Worm (Caenorhabditis elegans) whole organism, L3 larva: ENCODE measurements around the gene pho-9.

Source experiments
- R02D3.7 ChIP-seq: fragments of 150-350 bp; optimal IDR thresholded peaks from 2 replicates; lab custom pipeline; 2014; ENCODE audit warnings: missing biosample characterization, missing genetic modification characterization
- ZK546.5 ChIP-seq: sonication (generic microtip); optimal IDR thresholded peaks from 2 replicates; lab custom pipeline; 2017; ENCODE audit warnings: missing biosample characterization, missing genetic modification characterization
- aly-2 ChIP-seq: fragments of 150-350 bp; optimal IDR thresholded peaks from 2 replicates; lab custom pipeline; 2014; ENCODE audit warnings: missing biosample characterization, missing genetic modification characterization
- ama-1 ChIP-seq: fragments of 150-350 bp; optimal IDR thresholded peaks from 2 replicates; lab custom pipeline; 2018
- ceh-16 ChIP-seq: sonication (generic microtip); optimal IDR thresholded peaks from 2 replicates; lab custom pipeline; 2017; ENCODE audit warnings: missing biosample characterization, missing genetic modification characterization
- ceh-82 ChIP-seq: fragments of 150-350 bp; optimal IDR thresholded peaks from 2 replicates; lab custom pipeline; 2014; ENCODE audit warnings: missing biosample characterization, missing genetic modification characterization
- ceh-9 ChIP-seq: sonication (generic microtip); optimal IDR thresholded peaks from 2 replicates; lab custom pipeline; 2018; ENCODE audit warnings: missing biosample characterization, missing genetic modification characterization
- daf-12 ChIP-seq: fragments of 150-350 bp; optimal IDR thresholded peaks from 2 replicates; lab custom pipeline; 2014; ENCODE audit warnings: missing biosample characterization, missing genetic modification reagents, missing genetic modification characterization
- egl-27 ChIP-seq: sonication (generic microtip); optimal IDR thresholded peaks from 4 replicates; lab custom pipeline; 2017; ENCODE audit warnings: missing biosample characterization, missing genetic modification reagents, missing genetic modification characterization
- egl-5 ChIP-seq: fragments of 150-350 bp; optimal IDR thresholded peaks from 2 replicates; lab custom pipeline; 2017; ENCODE audit warnings: missing biosample characterization, missing genetic modification reagents, missing genetic modification characterization, inconsistent platforms
- elt-1 ChIP-seq: fragments of 150-350 bp; optimal IDR thresholded peaks from 2 replicates; lab custom pipeline; 2014; ENCODE audit warnings: missing biosample characterization, missing genetic modification characterization
- elt-2 ChIP-seq: sonication (generic microtip); optimal IDR thresholded peaks from 2 replicates; lab custom pipeline; 2016; ENCODE audit warnings: missing genetic modification reagents, mild to moderate bottlenecking, missing genetic modification characterization, missing compliant biosample characterization
- elt-3 ChIP-seq, 3 experiments: fragments of 150-350 bp in 1 of 3; sonication (generic microtip) in 2 of 3; optimal IDR thresholded peaks; 2 replicates in 2 of 3; 4 replicates in 1 of 3; lab custom pipeline; 2014 to 2017; ENCODE audit warnings: missing biosample characterization in 3 of 3, missing genetic modification characterization in 3 of 3
- eor-1 ChIP-seq, 2 experiments: fragments of 150-350 bp; optimal IDR thresholded peaks; 2 replicates each; lab custom pipeline; 2014 to 2018; ENCODE audit warnings: missing biosample characterization in 2 of 2, missing genetic modification characterization in 2 of 2
- fkh-10 ChIP-seq: sonication (generic microtip); optimal IDR thresholded peaks from 2 replicates; lab custom pipeline; 2017; ENCODE audit warnings: missing biosample characterization, missing genetic modification reagents, missing genetic modification characterization
- fos-1 ChIP-seq: fragments of 150-350 bp; optimal IDR thresholded peaks from 2 replicates; lab custom pipeline; 2014; ENCODE audit warnings: missing biosample characterization, missing genetic modification characterization
- hmg-11 ChIP-seq: sonication (generic microtip); optimal IDR thresholded peaks from 2 replicates; lab custom pipeline; 2016; ENCODE audit warnings: missing genetic modification characterization, missing compliant biosample characterization
- jun-1 ChIP-seq: fragments of 150-350 bp; optimal IDR thresholded peaks from 2 replicates; lab custom pipeline; 2014; ENCODE audit warnings: missing biosample characterization, missing genetic modification reagents, missing genetic modification characterization
- lin-15B ChIP-seq: fragments of 150-350 bp; optimal IDR thresholded peaks from 2 replicates; lab custom pipeline; 2014; ENCODE audit warnings: missing biosample characterization, missing genetic modification characterization
- lin-39 ChIP-seq: fragments of 150-350 bp; optimal IDR thresholded peaks from 2 replicates; lab custom pipeline; 2018; ENCODE audit warnings: missing biosample characterization, missing genetic modification reagents, missing genetic modification characterization
- lsy-12 ChIP-seq: sonication (generic microtip); optimal IDR thresholded peaks from 2 replicates; lab custom pipeline; 2016; ENCODE audit warnings: mild to moderate bottlenecking, missing genetic modification characterization, missing compliant biosample characterization
- mdl-1 ChIP-seq: fragments of 150-350 bp; optimal IDR thresholded peaks from 2 replicates; lab custom pipeline; 2014; ENCODE audit warnings: missing biosample characterization, missing genetic modification characterization
- mml-1 ChIP-seq: fragments of 150-350 bp; sonication (generic microtip); optimal IDR thresholded peaks from 3 replicates; lab custom pipeline; 2014; ENCODE audit warnings: missing biosample characterization, missing genetic modification characterization
- nfya-1 ChIP-seq: sonication (generic microtip); optimal IDR thresholded peaks from 2 replicates; lab custom pipeline; 2017; ENCODE audit warnings: missing genetic modification characterization, mild to moderate bottlenecking, missing compliant biosample characterization, antibody characterized with exemption, moderate library complexity; ENCODE audit not compliant: insufficient read depth
- nhr-12 ChIP-seq: fragments of 150-350 bp; optimal IDR thresholded peaks from 2 replicates; lab custom pipeline; 2014; ENCODE audit warnings: missing biosample characterization, missing genetic modification characterization
- nhr-23 ChIP-seq: fragments of 150-350 bp; optimal IDR thresholded peaks from 2 replicates; lab custom pipeline; 2014; ENCODE audit warnings: missing biosample characterization, missing genetic modification reagents, missing genetic modification characterization
- nhr-237 ChIP-seq: fragments of 150-350 bp; optimal IDR thresholded peaks from 2 replicates; lab custom pipeline; 2014; ENCODE audit warnings: missing biosample characterization, missing genetic modification characterization
- nhr-25 ChIP-seq: sonication (generic microtip); optimal IDR thresholded peaks from 2 replicates; lab custom pipeline; 2017; ENCODE audit warnings: missing biosample characterization, missing genetic modification characterization
- nhr-28 ChIP-seq: fragments of 150-350 bp; optimal IDR thresholded peaks from 2 replicates; lab custom pipeline; 2014; ENCODE audit warnings: missing biosample characterization, missing genetic modification characterization
- nhr-43 ChIP-seq: sonication (generic microtip); optimal IDR thresholded peaks from 2 replicates; lab custom pipeline; 2016; ENCODE audit warnings: mild to moderate bottlenecking, missing genetic modification characterization, missing compliant biosample characterization; ENCODE audit not compliant: poor library complexity, severe bottlenecking
- nhr-67 ChIP-seq: fragments of 150-350 bp; optimal IDR thresholded peaks from 2 replicates; lab custom pipeline; 2014; ENCODE audit warnings: missing biosample characterization, missing genetic modification characterization
- nhr-76 ChIP-seq: fragments of 150-350 bp; sonication (generic microtip); optimal IDR thresholded peaks from 5 replicates; lab custom pipeline; 2014; ENCODE audit warnings: missing biosample characterization, missing genetic modification characterization
- nhr-77 ChIP-seq: fragments of 150-350 bp; optimal IDR thresholded peaks from 2 replicates; lab custom pipeline; 2014; ENCODE audit warnings: missing biosample characterization, missing genetic modification characterization
- pha-4 ChIP-seq: fragments of 150-350 bp; optimal IDR thresholded peaks from 2 replicates; lab custom pipeline; 2014; ENCODE audit warnings: missing biosample characterization, missing genetic modification reagents, missing genetic modification characterization
- pqm-1 ChIP-seq: fragments of 150-350 bp; optimal IDR thresholded peaks from 2 replicates; lab custom pipeline; 2017; ENCODE audit warnings: missing biosample characterization, missing genetic modification characterization, inconsistent platforms
- sea-2 ChIP-seq: fragments of 150-350 bp; sonication (generic microtip); optimal IDR thresholded peaks from 4 replicates; lab custom pipeline; 2014; ENCODE audit warnings: missing biosample characterization, missing genetic modification reagents, missing genetic modification characterization
- skn-1 ChIP-seq: fragments of 150-350 bp; optimal IDR thresholded peaks from 2 replicates; lab custom pipeline; 2014; ENCODE audit warnings: missing biosample characterization, missing genetic modification characterization
- unc-39 ChIP-seq: sonication (generic microtip); optimal IDR thresholded peaks from 4 replicates; lab custom pipeline; 2017; ENCODE audit warnings: missing biosample characterization, missing genetic modification characterization
- unc-62 ChIP-seq: fragments of 150-350 bp; sonication (generic microtip); optimal IDR thresholded peaks from 4 replicates; lab custom pipeline; 2014; ENCODE audit warnings: missing biosample characterization, missing genetic modification reagents, missing genetic modification characterization
- zag-1 ChIP-seq: fragments of 150-350 bp; optimal IDR thresholded peaks from 2 replicates; lab custom pipeline; 2014; ENCODE audit warnings: missing biosample characterization, missing genetic modification characterization
- ztf-11 ChIP-seq: fragments of 150-350 bp; optimal IDR thresholded peaks from 2 replicates; lab custom pipeline; 2014; ENCODE audit warnings: missing biosample characterization, missing genetic modification characterization
- ztf-4 ChIP-seq: fragments of 150-350 bp; optimal IDR thresholded peaks from 2 replicates; lab custom pipeline; 2014; ENCODE audit warnings: missing biosample characterization, missing genetic modification characterization

pho-9 gene

ce11 chrIII:2780283-2780682 lies 19.7 kb upstream of the pho-9 start:
- TF ChIP-seq nhr-77 (no peak), eor-1 (tag; optimal IDR thresholded peaks at IDR 0.05; lab: Kevin White, UChicago) (no peak), jun-1 (tag; lab: Kevin White, UChicago) (no peak), nhr-25 (tag; lab: Kevin White, UChicago) (no peak), nhr-237 (no peak), lin-39 (peak; percentile 33), egl-5 (no peak), nhr-23 (tag; lab: Kevin White, UChicago) (no peak), ztf-11 (no peak), ceh-9 (tag; lab: Kevin White, UChicago) (no peak), hmg-11 (tag; lab: Kevin White, UChicago) (peak; percentile 22), sea-2 (GFP tag; lab: Kevin White, UChicago) (peak; percentile 59), nfya-1 (tag; lab: Kevin White, UChicago) (peak; percentile 31)

- no peak for TF ChIP-seq mml-1 (tag; lab: Kevin White, UChicago)
- TF ChIP-seq ceh-9 (tag; lab: Kevin White, UChicago), result no peak
- TF ChIP-seq elt-3 (tag; optimal IDR thresholded peaks at IDR 0.05; lab: Kevin White, UChicago), result no peak
- no peak for TF ChIP-seq aly-2 (tag; lab: Kevin White, UChicago)
- no peak for TF ChIP-seq nhr-12 (tag; lab: Kevin White, UChicago)
- TF ChIP-seq unc-62 (GFP tag; lab: Kevin White, UChicago), result no peak
- TF ChIP-seq nhr-28 (tag; lab: Kevin White, UChicago), result no peak
- no peak for TF ChIP-seq ama-1 (lab: Kevin White, UChicago)
- no peak for TF ChIP-seq fos-1 (tag; lab: Kevin White, UChicago)
- TF ChIP-seq lin-39, result no peak
- no peak for TF ChIP-seq zag-1
- TF ChIP-seq ztf-4 (tag; lab: Kevin White, UChicago), result no peak
- TF ChIP-seq nhr-25 (tag; lab: Kevin White, UChicago), result no peak
- TF ChIP-seq pqm-1 (tag; lab: Kevin White, UChicago), result no peak
- TF ChIP-seq skn-1 (tag; lab: Kevin White, UChicago), result no peak
- no peak for TF ChIP-seq elt-2 (tag; lab: Kevin White, UChicago)
- TF ChIP-seq fkh-10 (GFP tag; lab: Kevin White, UChicago), result no peak
Observed at ce11 chrIII:2778655-2779054, 18.0 kb upstream of the pho-9 start, which contains the start of gene laf-1. TSS of gene laf-1 (minus strand) at chrIII:2779053.

ce11 chrIII:2770752-2771151 lies 10.1 kb upstream of the pho-9 start:
- TF ChIP-seq nhr-67 (tag; lab: Kevin White, UChicago) (no peak), elt-3 (tag; optimal IDR thresholded peaks at IDR 0.05; lab: Kevin White, UChicago) (no peak)

- TF ChIP-seq daf-12 (tag; lab: Kevin White, UChicago), result no peak
Observed at ce11 chrIII:2769078-2769477, 8.5 kb upstream of the pho-9 start.

ce11 chrIII:2768635-2769034 lies 8.0 kb upstream of the pho-9 start, which contains the start of gene swsn-3:
TSS of gene swsn-3 (minus strand) at chrIII:2768679.
- TF ChIP-seq ceh-9 (tag; lab: Kevin White, UChicago), result no peak
- TF ChIP-seq unc-62 (GFP tag; lab: Kevin White, UChicago), result no peak
- no peak for TF ChIP-seq unc-39 (tag; lab: Kevin White, UChicago)
- TF ChIP-seq ama-1 (lab: Kevin White, UChicago), result no peak
- peak; percentile 5 for TF ChIP-seq nhr-76 (tag; lab: Kevin White, UChicago)
- peak; percentile 11 for TF ChIP-seq egl-27 (tag; lab: Kevin White, UChicago)
- no peak for TF ChIP-seq daf-12 (tag; lab: Kevin White, UChicago)
- TF ChIP-seq nhr-43, result peak; percentile 82
- TF ChIP-seq ceh-82 (tag; lab: Kevin White, UChicago), result peak; percentile 79
- TF ChIP-seq lsy-12 (tag; lab: Kevin White, UChicago), result peak; percentile 74
- TF ChIP-seq fos-1 (tag; lab: Kevin White, UChicago), result no peak
- TF ChIP-seq nhr-67 (tag; lab: Kevin White, UChicago), result peak; percentile 69
- no peak for TF ChIP-seq ztf-11
- peak; percentile 96 for TF ChIP-seq lin-15B (tag; lab: Kevin White, UChicago)
- peak; percentile 41 for TF ChIP-seq mdl-1 (tag; lab: Kevin White, UChicago)
- peak; percentile 43 for TF ChIP-seq fkh-10 (GFP tag; lab: Kevin White, UChicago)
- TF ChIP-seq nhr-77, result no peak
- TF ChIP-seq elt-1 (tag; lab: Kevin White, UChicago), result peak; percentile 1
- TF ChIP-seq nhr-23 (tag; lab: Kevin White, UChicago), result peak; percentile 91
- TF ChIP-seq ztf-4 (tag; lab: Kevin White, UChicago), result no peak
- peak; percentile 68 for TF ChIP-seq lin-39
- no peak for TF ChIP-seq ZK546.5 (tag; lab: Kevin White, UChicago)
- peak; percentile 91 for TF ChIP-seq nfya-1 (tag; lab: Kevin White, UChicago)
- TF ChIP-seq eor-1 (tag; optimal IDR thresholded peaks at IDR 0.05; lab: Kevin White, UChicago), result no peak
- TF ChIP-seq pha-4 (tag; lab: Kevin White, UChicago), result peak; percentile 94
- TF ChIP-seq skn-1 (tag; lab: Kevin White, UChicago), result peak; percentile 64
- peak; percentile 8 for TF ChIP-seq pqm-1 (tag; lab: Kevin White, UChicago)
- TF ChIP-seq R02D3.7, result peak; percentile 79
- no peak for TF ChIP-seq nhr-237
- TF ChIP-seq nhr-28 (tag; lab: Kevin White, UChicago), result no peak
- TF ChIP-seq elt-2 (tag; lab: Kevin White, UChicago), result peak; percentile 56
- no peak for TF ChIP-seq elt-3 (tag; optimal IDR thresholded peaks at IDR 0.05; lab: Kevin White, UChicago)
- no peak for TF ChIP-seq mml-1 (tag; lab: Kevin White, UChicago)
- no peak for TF ChIP-seq ceh-16
